Fruit fly (Drosophila melanogaster) whole organism, embryonic: ENCODE data around the gene CheB38b.

Experiments
- CG32767 ChIP-seq: fragments of 200-800 bp; sonication (Bioruptor generic); IDR thresholded peaks from 2 replicates; pipeline ENCODE4 v1.3.6; 2022; ENCODE audit warnings: missing biosample characterization, missing genetic modification characterization
- MBD-R2 ChIP-seq: fragments of 200-800 bp; sonication (Bioruptor generic); IDR thresholded peaks from 2 replicates; pipeline ENCODE4 v1.3.6; 2022; ENCODE audit warnings: missing biosample characterization, missing genetic modification characterization
- Pdp1 ChIP-seq, 2 experiments: fragments of 200-800 bp; sonication (Bioruptor generic); optimal IDR thresholded peaks; 3 replicates each; lab custom pipeline; 2016; ENCODE audit warnings: missing biosample characterization in 2 of 2, missing genetic modification characterization in 2 of 2, mild to moderate bottlenecking in 1 of 2, moderate library complexity in 1 of 2
- caup ChIP-seq: fragments of 200-800 bp; sonication (Bioruptor generic); optimal IDR thresholded peaks from 3 replicates; lab custom pipeline; 2017; ENCODE audit warnings: missing biosample characterization, mild to moderate bottlenecking, missing genetic modification characterization, moderate library complexity; ENCODE audit not compliant: severe bottlenecking
- tx ChIP-seq: fragments of 200-800 bp; sonication (Bioruptor generic); optimal IDR thresholded peaks from 2 replicates; lab custom pipeline; 2016; ENCODE audit warnings: missing biosample characterization, missing genetic modification characterization

DNA sequence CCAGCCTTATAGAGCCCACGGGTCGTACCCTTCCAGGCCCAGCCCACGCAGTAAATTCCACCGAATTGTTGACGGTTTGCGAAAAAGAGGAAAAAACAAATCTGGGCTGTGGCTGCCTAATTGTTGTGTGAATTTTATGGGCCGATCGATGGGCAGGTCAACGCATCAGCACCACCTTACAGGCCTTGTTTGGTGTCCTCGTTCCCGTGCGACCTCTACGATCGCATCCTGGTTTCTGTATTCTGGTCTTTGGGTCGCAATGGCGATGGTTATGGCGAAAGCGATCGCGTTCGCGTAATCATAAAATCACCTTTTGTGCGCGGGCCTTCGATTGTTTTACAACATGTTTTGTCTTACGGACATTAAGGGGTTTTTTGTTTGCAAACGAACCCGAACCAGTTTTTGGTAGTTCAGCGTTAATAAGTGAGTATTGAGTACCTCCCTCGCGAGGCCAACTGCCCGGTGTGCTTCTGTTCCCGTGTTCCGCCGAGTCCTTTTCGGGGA, 48.5 kb downstream of the CheB38b start:
- TF ChIP-seq MBD-R2 (GFP tag; lab: Robert Waterston, UW), result no peak
- TF ChIP-seq CG32767 (GFP tag; lab: Robert Waterston, UW), result no peak
- no peak for TF ChIP-seq tx (GFP tag; lab: Kevin White, UChicago)
- no peak for TF ChIP-seq caup
- TF ChIP-seq Pdp1 (GFP tag; optimal IDR thresholded peaks at IDR 0.05; lab: Kevin White, UChicago), result no peak
